Worm (Caenorhabditis elegans): ENCODE data around the gene col-143.

The col-143 gene

ce11 chrV:6823432-6823831 lies 12.0 kb upstream of the col-143 start:
- TF ChIP-seq fkh-8 (tag; optimal IDR thresholded peaks at IDR 0.05): no peak
- TF ChIP-seq unc-98 (GFP tag; IDR thresholded peaks at IDR 0.05): no peak
- TF ChIP-seq ceh-88 (GFP tag; IDR thresholded peaks at IDR 0.05): no peak
- TF ChIP-seq hlh-17 (GFP tag; optimal IDR thresholded peaks at IDR 0.05; ENCODE audit: borderline replicate concordance): no peak
- no peak for TF ChIP-seq pax-3 (tag; optimal IDR thresholded peaks at IDR 0.05)
- peak in 1 of 2 experiments; percentile 10 for TF ChIP-seq lin-35 (GFP tag; optimal IDR thresholded peaks at IDR 0.05)
- TF ChIP-seq Y116A8C.19 (tag; optimal IDR thresholded peaks at IDR 0.05; ENCODE audit: borderline replicate concordance): no peak
- no peak for TF ChIP-seq pqm-1 (tag; optimal IDR thresholded peaks at IDR 0.05)
- TF ChIP-seq fos-1 (tag; optimal IDR thresholded peaks at IDR 0.05): no peak
- peak; percentile 89 for TF ChIP-seq elt-2 (tag; optimal IDR thresholded peaks at IDR 0.05)
- TF ChIP-seq nhr-20 (tag; optimal IDR thresholded peaks at IDR 0.05): peak; percentile 6
- TF ChIP-seq C34B4.2 (tag; optimal IDR thresholded peaks at IDR 0.05): no peak

- TF ChIP-seq nhr-11 (tag; optimal IDR thresholded peaks at IDR 0.05) (no peak), grh-1 (GFP tag; IDR thresholded peaks at IDR 0.05) (no peak), fkh-10 (GFP tag; optimal IDR thresholded peaks at IDR 0.05) (no peak), aha-1 (tag; optimal IDR thresholded peaks at IDR 0.05) (no peak), hlh-4 (tag; optimal IDR thresholded peaks at IDR 0.05) (no peak), elt-2 (tag; optimal IDR thresholded peaks at IDR 0.05) (no peak), ceh-90 (tag; optimal IDR thresholded peaks at IDR 0.05) (no peak), ztf-4 (tag; optimal IDR thresholded peaks at IDR 0.05) (no peak), efl-1 (optimal IDR thresholded peaks at IDR 0.05) (no peak), efl-1 (GFP tag; optimal IDR thresholded peaks at IDR 0.05 in 1 of 2) (no peak), F16B12.6 (tag; optimal IDR thresholded peaks at IDR 0.05) (no peak), hpl-2 (GFP tag; optimal IDR thresholded peaks at IDR 0.05) (no peak), tlp-1 (tag; optimal IDR thresholded peaks at IDR 0.05) (no peak)
Observed at ce11 chrV:6828786-6829185, 6.6 kb upstream of the col-143 start, which contains the start of gene dmsr-15. Gene dmsr-15, minus strand, starts transcription at chrV:6828886.

- TF ChIP-seq nhr-77 (tag; optimal IDR thresholded peaks at IDR 0.05) (no peak), efl-1 (optimal IDR thresholded peaks at IDR 0.05) (no peak), efl-1 (GFP tag; optimal IDR thresholded peaks at IDR 0.05 in 1 of 2) (peak in 1 of 2 experiments; percentile 9), C16A3.4 (tag; optimal IDR thresholded peaks at IDR 0.05) (no peak), pag-3 (tag; optimal IDR thresholded peaks at IDR 0.05; ENCODE audit: borderline replicate concordance, insufficient read depth) (no peak), lin-15B (tag; optimal IDR thresholded peaks at IDR 0.05) (no peak)
Observed at ce11 chrV:6829404-6829803, 6.0 kb upstream of the col-143 start, which contains the start of gene col-141. Gene col-141, plus strand, starts transcription at chrV:6829704.

- TF ChIP-seq ceh-8 (GFP tag; optimal IDR thresholded peaks at IDR 0.05) (peak; percentile 45), skn-1 (tag; optimal IDR thresholded peaks at IDR 0.05) (no peak), lin-39 (tag; optimal IDR thresholded peaks at IDR 0.05) (no peak), ces-1 (GFP tag; optimal IDR thresholded peaks at IDR 0.05) (no peak)
Observed at ce11 chrV:6830075-6830474, 5.4 kb upstream of the col-143 start.

ce11 chrV:6830755-6831227 lies 4.6 kb upstream of the col-143 start, which contains the start of gene col-142:
Gene col-142, plus strand, starts transcription at chrV:6831177.
- peak; percentile 84 for TF ChIP-seq nhr-85 (tag)
- peak; percentile 64 for TF ChIP-seq lin-14 (GFP tag; optimal IDR thresholded peaks at IDR 0.05)
- no peak for TF ChIP-seq isw-1 (GFP tag; IDR thresholded peaks at IDR 0.05)
